Fruit fly (Drosophila melanogaster): ENCODE results near the gene GstT3.

dm6 chrX:20503504-20503829, 36.2 kb downstream of the GstT3 start:
- TF ChIP-seq p53 (GFP tag; optimal IDR thresholded peaks at IDR 0.05) = no peak
- no peak for TF ChIP-seq tio (GFP tag; optimal IDR thresholded peaks at IDR 0.05)
- no peak for TF ChIP-seq rib (GFP tag; IDR thresholded peaks at IDR 0.05)
- TF ChIP-seq Sry-β (GFP tag; optimal IDR thresholded peaks at IDR 0.05) = no peak
- TF ChIP-seq CG7357 (GFP tag; IDR thresholded peaks at IDR 0.05) = no peak
- no peak for TF ChIP-seq so (GFP tag; IDR thresholded peaks at IDR 0.05)
- no peak for TF ChIP-seq sqz (GFP tag; optimal IDR thresholded peaks at IDR 0.05)
- TF ChIP-seq Pdp1 (GFP tag; optimal IDR thresholded peaks at IDR 0.05) = no peak
- TF ChIP-seq CG18476 (GFP tag; optimal IDR thresholded peaks at IDR 0.05) = no peak

Measured in whole organism, embryonic.